Worm (Caenorhabditis elegans) whole organism, L1 larva: ENCODE results near the gene acbp-4.

Source experiments
- aha-1 ChIP-seq: fragments of 150-350 bp; optimal IDR thresholded peaks from 2 replicates; lab custom pipeline; 2014; ENCODE audit warnings: missing biosample characterization, missing genetic modification characterization
- nhr-12 ChIP-seq: sonication (generic microtip); optimal IDR thresholded peaks from 2 replicates; lab custom pipeline; 2017; ENCODE audit warnings: missing biosample characterization, missing genetic modification characterization

DNA sequence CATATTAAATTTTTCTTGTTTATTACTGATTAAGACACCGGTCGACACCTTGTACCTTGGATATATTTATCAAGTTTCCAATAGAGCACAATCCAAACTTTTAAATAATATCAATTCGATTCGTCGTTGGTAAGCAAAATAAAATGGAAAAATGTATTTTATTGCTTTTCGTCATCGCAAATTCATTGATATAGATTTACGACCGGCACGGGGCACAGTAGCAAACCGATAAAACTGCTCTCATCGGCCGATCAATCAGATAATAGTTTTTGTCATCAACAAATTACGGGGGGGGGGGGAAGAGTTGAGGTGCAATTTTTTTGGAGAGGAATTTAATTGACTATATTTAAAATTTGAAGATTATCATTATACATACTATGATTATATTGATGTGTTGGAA is 14.4 kb upstream of the acbp-4 start:
- TF ChIP-seq aha-1 (no peak), nhr-12 (tag; lab: Kevin White, UChicago) (no peak)
